Fruit fly (Drosophila melanogaster) whole organism, embryonic: Measurements from ENCODE around the gene CG14401.

Experiments used
- Atf6 ChIP-seq: fragments of 200-800 bp; sonication (Bioruptor generic); IDR thresholded peaks from 2 replicates; pipeline ENCODE4 v1.3.6; 2022; ENCODE audit warnings: missing biosample characterization, missing genetic modification characterization
- B-H2 ChIP-seq: fragments of 200-800 bp; sonication (Bioruptor generic); optimal IDR thresholded peaks from 2 replicates; lab custom pipeline; 2018; ENCODE audit warnings: missing biosample characterization, mild to moderate bottlenecking, missing genetic modification characterization
- Blimp-1 ChIP-seq: fragments of 200-800 bp; sonication (Bioruptor generic); optimal IDR thresholded peaks from 3 replicates; lab custom pipeline; 2018; ENCODE audit warnings: missing biosample characterization, missing genetic modification characterization, mild to moderate bottlenecking, moderate library complexity, missing genetic modification reagents
- C15 ChIP-seq: fragments of 200-800 bp; sonication (Bioruptor generic); IDR thresholded peaks from 3 replicates; pipeline ENCODE4 v1.3.6; 2022; ENCODE audit warnings: missing biosample characterization, missing genetic modification characterization
- CG10274 ChIP-seq: fragments of 200-800 bp; sonication (Bioruptor generic); optimal IDR thresholded peaks from 3 replicates; lab custom pipeline; 2017; ENCODE audit warnings: missing biosample characterization, mild to moderate bottlenecking, missing genetic modification characterization
- CG12236 ChIP-seq: fragments of 200-800 bp; sonication (Bioruptor generic); optimal IDR thresholded peaks from 2 replicates; lab custom pipeline; 2016; ENCODE audit warnings: missing biosample characterization, missing genetic modification characterization
- CG13296 ChIP-seq: fragments of 200-800 bp; sonication (Bioruptor generic); optimal IDR thresholded peaks from 3 replicates; lab custom pipeline; 2018; ENCODE audit warnings: missing biosample characterization, mild to moderate bottlenecking, missing genetic modification characterization
- CG13775 ChIP-seq: fragments of 200-800 bp; sonication (Bioruptor generic); optimal IDR thresholded peaks from 3 replicates; lab custom pipeline; 2017; ENCODE audit warnings: missing biosample characterization, mild to moderate bottlenecking, missing genetic modification characterization
- CG1529 ChIP-seq: fragments of 200-800 bp; sonication (Bioruptor generic); optimal IDR thresholded peaks from 3 replicates; lab custom pipeline; 2018; ENCODE audit warnings: missing biosample characterization, missing genetic modification characterization
- CG15601 ChIP-seq: fragments of 200-800 bp; sonication (Bioruptor generic); optimal IDR thresholded peaks from 3 replicates; lab custom pipeline; 2019; ENCODE audit warnings: missing biosample characterization, mild to moderate bottlenecking, missing genetic modification characterization, moderate library complexity
- CG15696 ChIP-seq: fragments of 200-800 bp; sonication (Bioruptor generic); optimal IDR thresholded peaks from 2 replicates; lab custom pipeline; 2019; ENCODE audit warnings: missing biosample characterization, mild to moderate bottlenecking, missing genetic modification characterization, moderate library complexity
- CG1647 ChIP-seq: fragments of 200-800 bp; sonication (Bioruptor generic); optimal IDR thresholded peaks from 3 replicates; lab custom pipeline; 2016; ENCODE audit warnings: missing biosample characterization, missing genetic modification characterization
- CG17361 ChIP-seq: fragments of 200-800 bp; sonication (Bioruptor generic); IDR thresholded peaks from 3 replicates; pipeline ENCODE4 v1.3.6; 2022; ENCODE audit warnings: missing biosample characterization, missing genetic modification characterization
- CG17912 ChIP-seq: fragments of 200-800 bp; sonication (Bioruptor generic); optimal IDR thresholded peaks from 2 replicates; lab custom pipeline; 2018; ENCODE audit warnings: missing biosample characterization, mild to moderate bottlenecking, missing genetic modification characterization
- CG18262 ChIP-seq: fragments of 200-800 bp; optimal IDR thresholded peaks from 3 replicates; lab custom pipeline; 2019; ENCODE audit warnings: missing biosample characterization, mild to moderate bottlenecking, missing genetic modification characterization, moderate library complexity
- CG1832 ChIP-seq: fragments of 200-800 bp; sonication (Bioruptor generic); optimal IDR thresholded peaks from 2 replicates; lab custom pipeline; 2017; ENCODE audit warnings: missing biosample characterization, mild to moderate bottlenecking, missing genetic modification characterization, inconsistent platforms
- CG18619 ChIP-seq: fragments of 200-800 bp; sonication (Bioruptor generic); optimal IDR thresholded peaks from 3 replicates; lab custom pipeline; 2017; ENCODE audit warnings: missing biosample characterization, mild to moderate bottlenecking, missing genetic modification characterization
- CG2129 ChIP-seq: fragments of 200-800 bp; sonication (Bioruptor generic); IDR thresholded peaks from 2 replicates; pipeline ENCODE4 v1.3.6; 2022; ENCODE audit warnings: missing biosample characterization, missing genetic modification characterization; ENCODE audit not compliant: partially characterized antibody
- CG30403 ChIP-seq: fragments of 200-800 bp; sonication (Bioruptor generic); optimal IDR thresholded peaks from 3 replicates; lab custom pipeline; 2016; ENCODE audit warnings: missing biosample characterization, missing genetic modification characterization
- CG3065 ChIP-seq: fragments of 200-800 bp; sonication (Bioruptor generic); optimal IDR thresholded peaks from 2 replicates; lab custom pipeline; 2016; ENCODE audit warnings: missing biosample characterization, missing genetic modification characterization
- CG32767 ChIP-seq: fragments of 200-800 bp; sonication (Bioruptor generic); IDR thresholded peaks from 2 replicates; pipeline ENCODE4 v1.3.6; 2022; ENCODE audit warnings: missing biosample characterization, missing genetic modification characterization
- CG3838 ChIP-seq: fragments of 200-800 bp; sonication (Bioruptor generic); optimal IDR thresholded peaks from 3 replicates; lab custom pipeline; 2016; ENCODE audit warnings: missing biosample characterization, missing genetic modification characterization
- CG6254 ChIP-seq: fragments of 200-800 bp; sonication (Bioruptor generic); optimal IDR thresholded peaks from 3 replicates; lab custom pipeline; 2017; ENCODE audit warnings: mild to moderate bottlenecking, missing biosample characterization, missing genetic modification reagents, missing genetic modification characterization
- CG7963 ChIP-seq: fragments of 200-800 bp; sonication (Bioruptor generic); IDR thresholded peaks from 3 replicates; pipeline ENCODE4 v1.3.6; 2022; ENCODE audit warnings: missing biosample characterization, missing genetic modification characterization; ENCODE audit not compliant: partially characterized antibody
- CG9876 ChIP-seq: fragments of 200-800 bp; sonication (Bioruptor generic); optimal IDR thresholded peaks from 2 replicates; lab custom pipeline; 2016; ENCODE audit warnings: missing biosample characterization, missing genetic modification characterization
- CrebB ChIP-seq: fragments of 200-800 bp; sonication (Bioruptor generic); optimal IDR thresholded peaks from 3 replicates; lab custom pipeline; 2018; ENCODE audit warnings: missing biosample characterization, mild to moderate bottlenecking, missing genetic modification characterization
- E2f1 ChIP-seq: fragments of 200-800 bp; sonication (Bioruptor generic); IDR thresholded peaks from 2 replicates; pipeline ENCODE4 v1.3.6; 2022; ENCODE audit warnings: missing biosample characterization, missing genetic modification characterization
- HLH3B ChIP-seq: fragments of 200-800 bp; sonication (Bioruptor generic); IDR thresholded peaks from 2 replicates; pipeline ENCODE4 v1.3.6; 2022; ENCODE audit warnings: missing biosample characterization, missing genetic modification characterization
- HLH4C ChIP-seq: fragments of 200-800 bp; sonication (Bioruptor generic); IDR thresholded peaks from 3 replicates; pipeline ENCODE4 v1.3.6; 2022; ENCODE audit warnings: missing biosample characterization, missing genetic modification characterization; ENCODE audit not compliant: partially characterized antibody
- HLHmδ ChIP-seq: fragments of 200-800 bp; sonication (Bioruptor generic); optimal IDR thresholded peaks from 2 replicates; lab custom pipeline; 2018; ENCODE audit warnings: missing biosample characterization, mild to moderate bottlenecking, missing genetic modification characterization, moderate library complexity
- Myb ChIP-seq: fragments of 200-800 bp; sonication (Bioruptor generic); optimal IDR thresholded peaks from 2 replicates; lab custom pipeline; 2016; ENCODE audit warnings: missing biosample characterization, missing genetic modification characterization
- Optix ChIP-seq: fragments of 200-800 bp; sonication (Bioruptor generic); IDR thresholded peaks from 3 replicates; pipeline ENCODE4 v1.3.6; 2022; ENCODE audit warnings: missing biosample characterization, missing genetic modification characterization
- Scr ChIP-seq: fragments of 200-800 bp; sonication (Bioruptor generic); IDR thresholded peaks from 2 replicates; pipeline ENCODE4 v1.3.6; 2022; ENCODE audit warnings: missing biosample characterization, missing genetic modification characterization; ENCODE audit not compliant: partially characterized antibody
- Sin3A ChIP-seq: fragments of >200 bp; optimal IDR thresholded peaks from 2 replicates; lab custom pipeline; 2018
- ash1 ChIP-seq: fragments of 200-800 bp; sonication (Bioruptor generic); optimal IDR thresholded peaks from 2 replicates; lab custom pipeline; 2018; ENCODE audit warnings: missing biosample characterization, mild to moderate bottlenecking, missing genetic modification characterization
- bowl ChIP-seq: fragments of 200-800 bp; sonication (Bioruptor generic); IDR thresholded peaks from 2 replicates; pipeline ENCODE4 v1.3.6; 2022; ENCODE audit warnings: missing biosample characterization, missing genetic modification characterization
- btn ChIP-seq: fragments of 200-800 bp; sonication (Bioruptor generic); optimal IDR thresholded peaks from 2 replicates; lab custom pipeline; 2016; ENCODE audit warnings: missing biosample characterization, missing genetic modification characterization
- cad ChIP-seq: fragments of >200 bp; optimal IDR thresholded peaks from 2 replicates; lab custom pipeline; 2017; ENCODE audit warnings: missing biosample characterization, missing genetic modification characterization
- gfzf ChIP-seq: fragments of 200-800 bp; sonication (Bioruptor generic); optimal IDR thresholded peaks from 2 replicates; lab custom pipeline; 2016; ENCODE audit warnings: missing biosample characterization, mild to moderate bottlenecking, missing genetic modification characterization, moderate library complexity
- grn ChIP-seq: fragments of 200-800 bp; sonication (Bioruptor generic); optimal IDR thresholded peaks from 3 replicates; lab custom pipeline; 2017; ENCODE audit warnings: missing biosample characterization, missing genetic modification characterization
- lab ChIP-seq: fragments of 200-800 bp; sonication (Bioruptor generic); optimal IDR thresholded peaks from 3 replicates; lab custom pipeline; 2017; ENCODE audit warnings: missing biosample characterization, missing genetic modification characterization, mild to moderate bottlenecking, moderate library complexity, missing genetic modification reagents
- maf-S ChIP-seq: fragments of 200-800 bp; sonication (Bioruptor generic); optimal IDR thresholded peaks from 2 replicates; lab custom pipeline; 2016; ENCODE audit warnings: missing biosample characterization, missing genetic modification characterization
- nau ChIP-seq: fragments of 200-800 bp; sonication (Bioruptor generic); optimal IDR thresholded peaks from 3 replicates; lab custom pipeline; 2017; ENCODE audit warnings: missing biosample characterization, mild to moderate bottlenecking, missing genetic modification characterization, missing genetic modification reagents
- otp ChIP-seq: fragments of 200-800 bp; sonication (Bioruptor generic); IDR thresholded peaks from 3 replicates; pipeline ENCODE4, ENCODE4 v1.3.6; 2022; ENCODE audit warnings: missing biosample characterization, missing genetic modification characterization
- sima ChIP-seq: fragments of 200-800 bp; sonication (Bioruptor generic); optimal IDR thresholded peaks from 2 replicates; lab custom pipeline; 2016; ENCODE audit warnings: missing biosample characterization, missing genetic modification characterization
- sqz ChIP-seq: fragments of 200-800 bp; sonication (Bioruptor generic); optimal IDR thresholded peaks from 3 replicates; lab custom pipeline; 2018; ENCODE audit warnings: missing biosample characterization, mild to moderate bottlenecking, missing genetic modification characterization
- vfl ChIP-seq: fragments of 200-800 bp; sonication (Bioruptor generic); optimal IDR thresholded peaks from 2 replicates; lab custom pipeline; 2016; ENCODE audit warnings: missing biosample characterization, missing genetic modification characterization
- vnd ChIP-seq: fragments of 200-800 bp; sonication (Bioruptor generic); IDR thresholded peaks from 3 replicates; pipeline ENCODE4 v1.3.6; 2022; ENCODE audit warnings: missing biosample characterization, missing genetic modification characterization; ENCODE audit not compliant: partially characterized antibody
- vvl ChIP-seq: fragments of 200-800 bp; sonication (Bioruptor generic); IDR thresholded peaks from 2 replicates; pipeline ENCODE4 v1.3.6; 2022; ENCODE audit warnings: missing biosample characterization, missing genetic modification characterization
- wor ChIP-seq: fragments of 200-800 bp; sonication (Bioruptor generic); IDR thresholded peaks from 2 replicates; pipeline ENCODE4 v1.3.6; 2022; ENCODE audit warnings: missing biosample characterization, missing genetic modification characterization

Gene CG14401

DNA sequence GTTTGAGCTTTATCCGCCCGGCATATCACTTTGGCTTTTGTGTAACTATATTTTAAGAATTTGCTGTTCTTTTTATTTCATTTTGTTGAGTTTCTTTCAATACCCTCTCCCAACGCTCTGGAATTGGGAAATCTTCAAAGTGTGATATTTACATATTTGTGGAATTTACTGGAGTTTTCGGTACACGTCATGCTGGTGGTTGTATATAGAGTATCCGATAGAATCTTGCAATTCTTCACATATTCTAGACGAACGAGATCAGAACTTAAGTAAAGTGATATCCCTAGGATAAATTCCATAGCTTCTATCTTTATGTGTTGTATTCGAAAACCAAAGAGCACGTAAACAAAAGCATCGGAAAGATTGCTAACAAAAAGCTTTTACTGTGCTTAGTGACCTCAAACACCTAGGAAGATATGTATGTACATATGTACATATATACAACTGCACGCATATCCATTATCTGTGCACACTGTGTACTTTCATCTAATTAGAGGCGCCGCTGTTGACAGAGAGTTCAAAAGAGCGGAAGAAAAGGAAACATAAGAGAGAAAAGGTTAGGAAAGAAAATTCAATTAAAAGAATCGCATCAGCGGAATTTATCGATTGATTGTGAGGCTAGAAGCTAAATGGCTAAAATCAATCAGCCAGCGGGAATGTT lies 27.2 kb downstream of the CG14401 start (continued):
- TF ChIP-seq lab (GFP tag; lab: Kevin White, UChicago), result peak; percentile 79
- peak; percentile 34 for TF ChIP-seq CG6254 (GFP tag; lab: Kevin White, UChicago)
- TF ChIP-seq C15, result 0 out of 3 replicates have a peak, but pooled peaks have one; percentile 37
- no peak for TF ChIP-seq vfl (GFP tag; lab: Kevin White, UChicago)
- TF ChIP-seq CG3838 (GFP tag; lab: Kevin White, UChicago), result peak; percentile 17
- no peak for TF ChIP-seq CG13775
- peak; percentile 13 for TF ChIP-seq ash1 (GFP tag; lab: Kevin White, UChicago)
- no peak for TF ChIP-seq HLH4C (GFP tag; lab: Robert Waterston, UW)
- TF ChIP-seq CG3065, result no peak
- peak; percentile 40 for TF ChIP-seq CG12236 (GFP tag; lab: Kevin White, UChicago)
- TF ChIP-seq CG17912 (GFP tag; lab: Kevin White, UChicago), result peak; percentile 93
- TF ChIP-seq wor (GFP tag; lab: Robert Waterston, UW), result no peak
- peak; percentile 73 for TF ChIP-seq HLHmδ (GFP tag; lab: Kevin White, UChicago)
- TF ChIP-seq vnd (GFP tag; lab: Robert Waterston, UW), result no peak
- peak; percentile 19; the same call in 1 of the 2 replicates for TF ChIP-seq CG32767
- no peak for TF ChIP-seq CG1647
- TF ChIP-seq sima (GFP tag; lab: Kevin White, UChicago), result no peak
- peak; percentile 42 for TF ChIP-seq CG18619 (GFP tag; lab: Kevin White, UChicago)
- TF ChIP-seq sqz (GFP tag; lab: Kevin White, UChicago), result peak; percentile 61
- TF ChIP-seq HLH3B (GFP tag; lab: Robert Waterston, UW), result peak; percentile 39; the same call in 1 of the 2 replicates
- peak; percentile 63 for TF ChIP-seq Blimp-1 (GFP tag; lab: Kevin White, UChicago)
- TF ChIP-seq CG30403, result no peak
- peak; percentile 42; the same call in 1 of the 2 replicates for TF ChIP-seq Atf6
- TF ChIP-seq Sin3A (lab: Kevin White, UChicago), result no peak
- TF ChIP-seq B-H2, result peak; percentile 2
- TF ChIP-seq CG1832 (GFP tag; lab: Kevin White, UChicago), result no peak
- no peak for TF ChIP-seq CG2129 (GFP tag; lab: Robert Waterston, UW)
- no peak for TF ChIP-seq vvl (GFP tag; lab: Robert Waterston, UW)
- TF ChIP-seq Scr (GFP tag; lab: Robert Waterston, UW), result no peak
- TF ChIP-seq otp (GFP tag; lab: Robert Waterston, UW), result no peak; the same call in 2 of the 3 replicates
- no peak for TF ChIP-seq E2f1 (GFP tag; lab: Robert Waterston, UW)
- no peak for TF ChIP-seq CG7963 (GFP tag; lab: Robert Waterston, UW)
- no peak for TF ChIP-seq gfzf (GFP tag; lab: Kevin White, UChicago)
- TF ChIP-seq Myb, result no peak
- TF ChIP-seq bowl (GFP tag; lab: Robert Waterston, UW), result no peak
- TF ChIP-seq cad (GFP tag; lab: Kevin White, UChicago), result no peak
- peak; percentile 39 for TF ChIP-seq CG15696
- TF ChIP-seq nau (GFP tag; lab: Kevin White, UChicago), result peak; percentile 51
- TF ChIP-seq CG17361 (GFP tag; lab: Robert Waterston, UW), result no peak
- TF ChIP-seq CG18262, result peak; percentile 35
- peak; percentile 69 for TF ChIP-seq CrebB (tag; lab: Kevin White, UChicago)
- TF ChIP-seq CG1529, result peak; percentile 52
- 0 out of 3 replicates have a peak, but pooled peaks have one; percentile 5 for TF ChIP-seq Optix (GFP tag; lab: Robert Waterston, UW)
- TF ChIP-seq CG10274 (GFP tag; lab: Kevin White, UChicago), result no peak
- peak; percentile 87 for TF ChIP-seq CG15601
- peak; percentile 62 for TF ChIP-seq CG13296 (GFP tag; lab: Kevin White, UChicago)
- TF ChIP-seq btn (GFP tag; lab: Kevin White, UChicago), result peak; percentile 9
- peak; percentile 61 for TF ChIP-seq grn (GFP tag; lab: Kevin White, UChicago)
- TF ChIP-seq CG9876 (GFP tag; lab: Kevin White, UChicago), result no peak
- no peak for TF ChIP-seq maf-S
